Worm (Caenorhabditis elegans): Measurements from ENCODE around the gene lin-31.

- TF ChIP-seq elt-3 (tag; optimal IDR thresholded peaks at IDR 0.05) (no peak), mdl-1 (tag; optimal IDR thresholded peaks at IDR 0.05) (peak; percentile 68 to 87), nhr-76 (tag; optimal IDR thresholded peaks at IDR 0.05) (no peak), nhr-28 (tag; optimal IDR thresholded peaks at IDR 0.05) (no peak), lin-39 (tag; optimal IDR thresholded peaks at IDR 0.05) (no peak), dpl-1 (GFP tag; optimal IDR thresholded peaks at IDR 0.05) (peak; percentile 11 to 56 (median 52))
These were observed 23.6 kb upstream of the lin-31 start for ce11 chrII:3958673-3959299.

Measured in whole organism, L1 larva.